Fruit fly (Drosophila melanogaster) whole organism, adult: ENCODE results near the gene Elovl7.

Experiments used
- CG11617 ChIP-seq: fragments of 200-800 bp; sonication (Bioruptor generic); optimal IDR thresholded peaks from 2 replicates; lab custom pipeline; 2017; ENCODE audit warnings: mild to moderate bottlenecking, missing biosample characterization, missing genetic modification reagents, missing genetic modification characterization
- CG14711 ChIP-seq: fragments of 200-800 bp; sonication (Bioruptor generic); optimal IDR thresholded peaks from 2 replicates; lab custom pipeline; 2018; ENCODE audit warnings: missing biosample characterization, mild to moderate bottlenecking, missing genetic modification characterization, moderate library complexity
- CG1620 ChIP-seq: fragments of 200-800 bp; sonication (Bioruptor generic); optimal IDR thresholded peaks from 2 replicates; lab custom pipeline; 2016; ENCODE audit warnings: missing biosample characterization, missing genetic modification characterization
- CG33017 ChIP-seq: fragments of 200-800 bp; sonication (Bioruptor generic); optimal IDR thresholded peaks from 2 replicates; lab custom pipeline; 2018; ENCODE audit warnings: missing biosample characterization, mild to moderate bottlenecking, missing genetic modification characterization, moderate library complexity
- CG7045 ChIP-seq: fragments of 200-800 bp; sonication (Bioruptor generic); optimal IDR thresholded peaks from 2 replicates; lab custom pipeline; 2017; ENCODE audit warnings: missing biosample characterization, mild to moderate bottlenecking, missing genetic modification characterization
- Clk ChIP-seq: fragments of 200-800 bp; sonication (Bioruptor generic); optimal IDR thresholded peaks from 2 replicates; lab custom pipeline; 2017; ENCODE audit warnings: missing biosample characterization, missing genetic modification characterization
- Crg-1 ChIP-seq: fragments of 200-800 bp; sonication (Bioruptor generic); optimal IDR thresholded peaks from 2 replicates; lab custom pipeline; 2016; ENCODE audit warnings: missing biosample characterization, missing genetic modification characterization
- bab1 ChIP-seq: fragments of 200-800 bp; sonication (Bioruptor generic); optimal IDR thresholded peaks from 3 replicates; lab custom pipeline; 2019; ENCODE audit warnings: missing biosample characterization, mild to moderate bottlenecking, missing genetic modification characterization, moderate library complexity
- cnc ChIP-seq, 2 experiments: fragments of >200 bp; optimal IDR thresholded peaks; 2 replicates each; lab custom pipeline; 2017
- kay ChIP-seq: fragments of 200-800 bp; sonication (Bioruptor generic); peaks from one replicate; lab custom pipeline; 2016; ENCODE audit warnings: missing biosample characterization, missing genetic modification characterization, borderline replicate concordance
- pad ChIP-seq: fragments of 200-800 bp; sonication (Bioruptor generic); optimal IDR thresholded peaks from 3 replicates; lab custom pipeline; 2017; ENCODE audit warnings: missing biosample characterization, missing genetic modification characterization, mild to moderate bottlenecking, moderate library complexity, missing genetic modification reagents
- tj ChIP-seq: fragments of 200-800 bp; sonication (Bioruptor generic); optimal IDR thresholded peaks from 3 replicates; lab custom pipeline; 2017; ENCODE audit warnings: missing biosample characterization, mild to moderate bottlenecking, missing genetic modification characterization, moderate library complexity

dm6 chr3R:8037896-8038295 is 42.2 kb upstream of the Elovl7 start:
- no peak for TF ChIP-seq CG1620 (GFP tag; lab: Kevin White, UChicago)
- TF ChIP-seq kay (GFP tag; lab: Kevin White, UChicago), result no peak
- no peak for TF ChIP-seq Crg-1 (GFP tag; lab: Kevin White, UChicago)
- TF ChIP-seq CG7045 (GFP tag; lab: Kevin White, UChicago), result no peak
- no peak for TF ChIP-seq Clk
- no peak for TF ChIP-seq CG11617 (GFP tag; lab: Kevin White, UChicago)
- TF ChIP-seq cnc (optimal IDR thresholded peaks at IDR 0.05; lab: Kevin White, UChicago), result no peak
- no peak for TF ChIP-seq CG14711 (tag; lab: Kevin White, UChicago)
- TF ChIP-seq bab1 (GFP tag; lab: Kevin White, UChicago), result no peak
- TF ChIP-seq tj (GFP tag; lab: Kevin White, UChicago), result no peak
- TF ChIP-seq CG33017 (tag; lab: Kevin White, UChicago), result no peak
- TF ChIP-seq pad, result no peak
